Worm (Caenorhabditis elegans): Measurements from ENCODE around the gene K07H8.7.

DNA sequence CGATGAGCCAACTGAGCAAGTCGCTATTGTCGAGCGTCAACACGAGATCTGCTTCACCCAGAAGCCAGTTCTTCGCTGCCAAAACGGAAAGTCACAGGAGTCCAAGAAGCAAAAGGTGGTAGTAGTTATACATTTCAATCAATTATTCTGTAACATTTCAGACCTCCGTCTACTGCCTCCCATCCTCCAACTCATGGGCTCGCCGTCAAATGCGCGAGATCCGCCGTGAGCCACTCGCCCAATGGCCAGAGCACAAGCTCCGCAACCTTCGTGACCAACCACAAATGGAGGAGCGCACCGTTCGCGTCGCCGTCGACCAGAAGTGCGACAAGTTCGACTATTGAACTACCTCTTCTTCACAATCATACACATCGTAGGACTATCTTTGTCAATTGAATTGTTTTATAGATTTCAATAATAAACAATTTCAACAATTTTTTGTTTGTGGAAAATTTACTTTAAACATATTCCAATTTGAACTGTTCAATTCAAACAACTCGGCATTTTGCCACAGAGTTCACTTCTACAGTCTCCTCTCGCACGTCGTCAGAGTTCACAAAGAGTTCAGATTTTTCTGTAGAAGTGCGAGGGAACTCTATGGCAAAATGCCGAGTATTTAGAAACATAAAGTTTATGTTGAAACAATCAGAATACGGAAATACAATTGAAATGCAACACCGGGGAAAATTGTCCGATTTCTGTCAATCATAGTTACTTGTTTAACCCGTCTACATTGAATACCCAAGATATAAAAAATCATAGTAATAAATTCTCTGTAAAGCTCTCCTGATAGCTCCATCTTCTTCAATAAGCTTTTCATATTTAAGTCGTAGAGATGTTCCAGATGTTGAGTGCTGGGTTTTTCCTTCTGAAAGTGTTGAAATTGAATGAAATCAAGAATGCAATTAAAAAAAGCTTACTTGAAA is 6.5 kb upstream of the K07H8.7 start:
- TF ChIP-seq unc-62 (GFP tag; optimal IDR thresholded peaks at IDR 0.05) (no peak), nhr-28 (tag; optimal IDR thresholded peaks at IDR 0.05) (no peak), lsy-2 (tag; optimal IDR thresholded peaks at IDR 0.05) (no peak)
